Fruit fly (Drosophila melanogaster): Measurements from ENCODE around the gene mnd.

Gene mnd

dm6 chr3L:14982675-14983084 is 2.2 kb upstream of the mnd start, which contains the start of gene CG5114 (continued):
- TF ChIP-seq salr (GFP tag; optimal IDR thresholded peaks at IDR 0.05) (no peak), CG6276 (GFP tag; optimal IDR thresholded peaks at IDR 0.05) (no peak), spab (GFP tag; optimal IDR thresholded peaks at IDR 0.05) (no peak), Eip78C (GFP tag) (no peak), Hr39 (GFP tag; optimal IDR thresholded peaks at IDR 0.05) (peak; percentile 3), Sox14 (GFP tag; optimal IDR thresholded peaks at IDR 0.05) (peak; percentile 40), Eip75B (GFP tag; optimal IDR thresholded peaks at IDR 0.05) (no peak), CG9139 (GFP tag; optimal IDR thresholded peaks at IDR 0.05) (no peak), cyc (GFP tag; optimal IDR thresholded peaks at IDR 0.05) (peak; percentile 23), fkh (GFP tag; optimal IDR thresholded peaks at IDR 0.05) (no peak), achi (GFP tag; optimal IDR thresholded peaks at IDR 0.05) (no peak), CG11902 (GFP tag; optimal IDR thresholded peaks at IDR 0.05) (no peak), CG10631 (GFP tag; optimal IDR thresholded peaks at IDR 0.05) (no peak), Eip93F (GFP tag; optimal IDR thresholded peaks at IDR 0.05) (no peak), CG3919 (GFP tag; optimal IDR thresholded peaks at IDR 0.05) (peak; percentile 18), CG11294 (GFP tag; IDR thresholded peaks at IDR 0.05) (no peak), svp (GFP tag) (no peak), fd59A (GFP tag; optimal IDR thresholded peaks at IDR 0.05) (no peak), pdm3 (GFP tag; optimal IDR thresholded peaks at IDR 0.05) (peak; percentile 22), Hr38 (GFP tag; optimal IDR thresholded peaks at IDR 0.05) (no peak), CG8119 (GFP tag; IDR thresholded peaks at IDR 0.05) (no peak), Blimp-1 (GFP tag; optimal IDR thresholded peaks at IDR 0.05) (no peak)

dm6 chr3L:14986340-14986916 is 1.5 kb downstream of the mnd start:
- no peak for TF ChIP-seq CG11294 (GFP tag; IDR thresholded peaks at IDR 0.05)
- peak; percentile 38 for TF ChIP-seq svp (GFP tag)
- TF ChIP-seq Blimp-1 (GFP tag; optimal IDR thresholded peaks at IDR 0.05), result no peak
- TF ChIP-seq Hr4 (GFP tag; optimal IDR thresholded peaks at IDR 0.05), result peak; percentile 26
- TF ChIP-seq Met (GFP tag; optimal IDR thresholded peaks at IDR 0.05), result peak; percentile 1
- TF ChIP-seq Eip78C (GFP tag), result peak; percentile 44

dm6 chr3L:14986984-14987896 is 2.3 kb downstream of the mnd start:
- TF ChIP-seq svp (GFP tag) (peak; percentile 32), CG6854 (GFP tag; optimal IDR thresholded peaks at IDR 0.05) (peak; percentile 30), Met (GFP tag; optimal IDR thresholded peaks at IDR 0.05) (peak; percentile 15), pdm3 (GFP tag; optimal IDR thresholded peaks at IDR 0.05) (no peak), fkh (GFP tag; optimal IDR thresholded peaks at IDR 0.05) (peak; percentile 42), vri (GFP tag; optimal IDR thresholded peaks at IDR 0.05) (peak; percentile 48), fd85E (GFP tag; optimal IDR thresholded peaks at IDR 0.05) (no peak), cyc (GFP tag; optimal IDR thresholded peaks at IDR 0.05) (no peak), Eip78C (GFP tag) (peak; percentile 10), lz (GFP tag; optimal IDR thresholded peaks at IDR 0.05) (no peak), eg (GFP tag; IDR thresholded peaks at IDR 0.05) (peak; percentile 35; the same call in 1 of the 3 replicates), CG11762 (GFP tag; optimal IDR thresholded peaks at IDR 0.05; ENCODE audit: insufficient read depth) (no peak), CG6276 (GFP tag; optimal IDR thresholded peaks at IDR 0.05) (no peak), CG6163 (GFP tag; IDR thresholded peaks at IDR 0.05) (0 out of 3 replicates have a peak, but pooled peaks have one; percentile 16), CG8119 (GFP tag; IDR thresholded peaks at IDR 0.05) (0 out of 3 replicates have a peak, but pooled peaks have one; percentile 12), Sox15 (GFP tag; optimal IDR thresholded peaks at IDR 0.05) (no peak), Blimp-1 (GFP tag; optimal IDR thresholded peaks at IDR 0.05) (no peak), fd59A (GFP tag; optimal IDR thresholded peaks at IDR 0.05) (no peak)

DNA sequence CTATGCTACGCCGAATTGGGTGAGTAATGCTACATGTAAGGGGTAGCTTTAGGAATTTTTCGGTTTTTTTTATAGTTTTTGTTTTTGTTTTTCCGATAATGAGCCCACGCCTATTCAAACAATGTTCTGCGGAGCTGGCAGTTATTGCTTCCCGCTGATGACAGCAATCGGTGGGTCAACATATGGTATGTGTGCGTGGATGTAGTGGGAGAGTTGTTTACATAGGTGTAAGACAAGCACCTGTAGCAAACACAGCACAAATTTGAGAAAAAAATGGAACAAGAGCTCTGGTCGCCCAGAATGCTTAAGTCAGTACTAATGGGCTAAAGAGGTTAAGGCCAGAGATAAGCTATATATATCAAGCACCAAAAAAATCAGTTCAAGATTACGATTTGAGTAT is 3.3 kb downstream of the mnd start:
- TF ChIP-seq fkh (GFP tag; optimal IDR thresholded peaks at IDR 0.05) (peak; percentile 83), esn (GFP tag; optimal IDR thresholded peaks at IDR 0.05) (no peak)

Measured in whole organism, prepupa.